Worm (Caenorhabditis elegans) whole organism, early embryonic: ENCODE measurements around the gene fzr-1.

ENCODE experiments used
- B0310.2 ChIP-seq: sonication (generic microtip); optimal IDR thresholded peaks from 2 replicates; lab custom pipeline; 2016; ENCODE audit warnings: mild to moderate bottlenecking, missing genetic modification characterization, missing compliant biosample characterization
- F13C5.2 ChIP-seq: sonication (generic microtip); optimal IDR thresholded peaks from 2 replicates; lab custom pipeline; 2017; ENCODE audit warnings: mild to moderate bottlenecking, missing genetic modification characterization, inconsistent platforms, missing compliant biosample characterization
- aly-1 ChIP-seq: sonication (generic microtip); optimal IDR thresholded peaks from 2 replicates; lab custom pipeline; 2016; ENCODE audit warnings: missing genetic modification characterization, missing compliant biosample characterization
- ama-1 ChIP-seq: fragments of 150-350 bp; optimal IDR thresholded peaks from 2 replicates; lab custom pipeline; 2014
- ceh-13 ChIP-seq: fragments of 200-800 bp; sonication (Bioruptor generic); optimal IDR thresholded peaks from 2 replicates; lab custom pipeline; 2018; ENCODE audit warnings: mild to moderate bottlenecking, missing genetic modification characterization, missing compliant biosample characterization
- ceh-36 ChIP-seq: sonication (generic microtip); optimal IDR thresholded peaks from 2 replicates; lab custom pipeline; 2016; ENCODE audit warnings: missing genetic modification characterization, inconsistent platforms, missing compliant biosample characterization
- flt-1 ChIP-seq: fragments of 200-800 bp; sonication (Bioruptor generic); IDR thresholded peaks from 2 replicates; pipeline ENCODE4 v1.3.6; 2022; ENCODE audit warnings: missing genetic modification characterization, missing compliant biosample characterization
- hmbx-1 ChIP-seq: sonication (generic microtip); optimal IDR thresholded peaks from 2 replicates; lab custom pipeline; 2016; ENCODE audit warnings: mild to moderate bottlenecking, missing genetic modification characterization, missing compliant biosample characterization
- hmg-4 ChIP-seq: fragments of 200-800 bp; sonication (Bioruptor generic); optimal IDR thresholded peaks from 2 replicates; lab custom pipeline; 2018; ENCODE audit warnings: mild to moderate bottlenecking, missing genetic modification characterization, missing compliant biosample characterization
- scrt-1 ChIP-seq: fragments of 200-800 bp; sonication (Bioruptor generic); IDR thresholded peaks from 2 replicates; pipeline ENCODE4 v1.3.6; 2022; ENCODE audit warnings: missing genetic modification characterization, missing compliant biosample characterization
- sea-1 ChIP-seq: fragments of 200-800 bp; sonication (Bioruptor generic); conservative IDR thresholded peaks from 2 replicates; pipeline ENCODE4 v1.3.6; 2022; ENCODE audit warnings: missing genetic modification characterization, missing compliant biosample characterization
- tbx-11 ChIP-seq: fragments of 200-800 bp; sonication (Bioruptor generic); IDR thresholded peaks from 2 replicates; pipeline ENCODE4 v1.3.6; 2022; ENCODE audit warnings: missing genetic modification characterization, missing compliant biosample characterization
- tbx-37 ChIP-seq: fragments of 200-800 bp; sonication (Bioruptor generic); conservative IDR thresholded peaks from 2 replicates; pipeline ENCODE4 v1.3.6; 2022; ENCODE audit warnings: missing genetic modification reagents, missing genetic modification characterization, missing compliant biosample characterization
- tra-4 ChIP-seq: sonication (generic microtip); optimal IDR thresholded peaks from 2 replicates; lab custom pipeline; 2017; ENCODE audit warnings: missing genetic modification characterization, missing compliant biosample characterization

DNA sequence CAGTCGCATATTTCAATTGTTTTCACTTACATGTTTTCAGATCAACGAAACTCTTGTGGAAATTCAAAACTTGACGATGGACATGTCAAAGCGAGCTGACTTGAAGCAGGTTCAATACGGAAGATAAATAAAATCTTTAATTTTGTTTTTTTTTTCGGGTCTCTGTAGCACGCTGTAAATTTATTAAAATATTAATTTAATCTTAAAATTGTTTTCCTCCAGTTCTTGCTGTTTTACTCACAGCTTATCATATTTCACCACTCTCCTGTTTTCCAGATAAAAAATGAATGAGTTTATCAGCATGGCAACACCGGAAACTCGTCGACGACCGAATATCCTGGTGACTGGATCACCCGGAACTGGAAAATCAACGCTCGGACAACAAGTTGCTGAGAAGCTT, 47.9 kb downstream of the fzr-1 start, which contains the start of gene E02H1.6:
- TF ChIP-seq ceh-36 = no peak
- TF ChIP-seq F13C5.2 (tag; lab: Kevin White, UChicago) = no peak
- TF ChIP-seq aly-1 (tag; lab: Kevin White, UChicago) = no peak
- TF ChIP-seq flt-1 = no peak
- TF ChIP-seq hmg-4 (GFP tag; lab: Kevin White, UChicago) = no peak
- TF ChIP-seq ama-1 (lab: Kevin White, UChicago) = no peak
- no peak for TF ChIP-seq tbx-11
- TF ChIP-seq ceh-13 = no peak
- no peak for TF ChIP-seq sea-1 (GFP tag; lab: Robert Waterston, UW)
- TF ChIP-seq scrt-1 (GFP tag; lab: Robert Waterston, UW) = no peak
- no peak for TF ChIP-seq tbx-37
- no peak for TF ChIP-seq hmbx-1
- TF ChIP-seq B0310.2 (tag; lab: Kevin White, UChicago) = no peak
- TF ChIP-seq tra-4 (tag; lab: Kevin White, UChicago) = no peak
